Fruit fly (Drosophila melanogaster) whole organism, embryonic: Measurements from ENCODE around the gene Cyp4d1.

Experiments used
- Adf1 ChIP-seq: fragments of 200-800 bp; sonication (Bioruptor generic); IDR thresholded peaks from 2 replicates; pipeline ENCODE4 v1.3.6; 2022; ENCODE audit warnings: missing biosample characterization, missing genetic modification characterization
- Aef1 ChIP-seq: fragments of 200-800 bp; sonication (Bioruptor generic); IDR thresholded peaks from 3 replicates; pipeline ENCODE4 v1.3.6; 2022; ENCODE audit warnings: missing biosample characterization, missing genetic modification characterization
- B-H2 ChIP-seq: fragments of 200-800 bp; sonication (Bioruptor generic); optimal IDR thresholded peaks from 2 replicates; lab custom pipeline; 2018; ENCODE audit warnings: missing biosample characterization, mild to moderate bottlenecking, missing genetic modification characterization
- CG10267 ChIP-seq: fragments of 200-800 bp; sonication (Bioruptor generic); optimal IDR thresholded peaks from 2 replicates; lab custom pipeline; 2018; ENCODE audit warnings: missing biosample characterization, mild to moderate bottlenecking, missing genetic modification characterization, moderate library complexity
- CG10431 ChIP-seq: fragments of 200-800 bp; sonication (Bioruptor generic); optimal IDR thresholded peaks from 3 replicates; lab custom pipeline; 2018; ENCODE audit warnings: missing biosample characterization, mild to moderate bottlenecking, missing genetic modification characterization
- CG11695 ChIP-seq: fragments of 200-800 bp; sonication (Bioruptor generic); IDR thresholded peaks from 3 replicates; pipeline ENCODE4 v1.3.6; 2022; ENCODE audit warnings: missing biosample characterization, missing genetic modification characterization
- CG12769 ChIP-seq: fragments of 200-800 bp; sonication (Bioruptor generic); optimal IDR thresholded peaks from 2 replicates; lab custom pipeline; 2019; ENCODE audit warnings: missing biosample characterization, mild to moderate bottlenecking, missing genetic modification characterization, moderate library complexity
- CG15011 ChIP-seq: fragments of 200-800 bp; sonication (Bioruptor generic); optimal IDR thresholded peaks from 3 replicates; lab custom pipeline; 2018; ENCODE audit warnings: missing biosample characterization, mild to moderate bottlenecking, missing genetic modification characterization
- CG15479 ChIP-seq: fragments of 200-800 bp; sonication (Bioruptor generic); optimal IDR thresholded peaks from 3 replicates; lab custom pipeline; 2019; ENCODE audit warnings: missing biosample characterization, mild to moderate bottlenecking, missing genetic modification characterization, moderate library complexity
- CG17385 ChIP-seq: fragments of 200-800 bp; sonication (Bioruptor generic); optimal IDR thresholded peaks from 3 replicates; lab custom pipeline; 2018; ENCODE audit warnings: missing biosample characterization, mild to moderate bottlenecking, missing genetic modification characterization
- CG18262 ChIP-seq: fragments of 200-800 bp; optimal IDR thresholded peaks from 3 replicates; lab custom pipeline; 2019; ENCODE audit warnings: missing biosample characterization, mild to moderate bottlenecking, missing genetic modification characterization, moderate library complexity
- CG1832 ChIP-seq: fragments of 200-800 bp; sonication (Bioruptor generic); optimal IDR thresholded peaks from 2 replicates; lab custom pipeline; 2017; ENCODE audit warnings: missing biosample characterization, mild to moderate bottlenecking, missing genetic modification characterization, inconsistent platforms
- CG18619 ChIP-seq: fragments of 200-800 bp; sonication (Bioruptor generic); optimal IDR thresholded peaks from 3 replicates; lab custom pipeline; 2017; ENCODE audit warnings: missing biosample characterization, mild to moderate bottlenecking, missing genetic modification characterization
- CG2712 ChIP-seq: fragments of 200-800 bp; optimal IDR thresholded peaks from 3 replicates; lab custom pipeline; 2019; ENCODE audit warnings: missing biosample characterization, mild to moderate bottlenecking, missing genetic modification characterization, moderate library complexity
- CG31365 ChIP-seq: fragments of 200-800 bp; sonication (Bioruptor generic); optimal IDR thresholded peaks from 2 replicates; lab custom pipeline; 2018; ENCODE audit warnings: missing biosample characterization, mild to moderate bottlenecking, missing genetic modification characterization
- CG33213 ChIP-seq: fragments of 200-800 bp; sonication (Bioruptor generic); optimal IDR thresholded peaks from 3 replicates; lab custom pipeline; 2016; ENCODE audit warnings: missing biosample characterization, missing genetic modification characterization
- CG6654 ChIP-seq: fragments of 200-800 bp; sonication (Bioruptor generic); optimal IDR thresholded peaks from 2 replicates; lab custom pipeline; 2017; ENCODE audit warnings: missing biosample characterization, mild to moderate bottlenecking, missing genetic modification characterization
- CG6683 ChIP-seq: fragments of 200-800 bp; sonication (Bioruptor generic); optimal IDR thresholded peaks from 2 replicates; lab custom pipeline; 2017; ENCODE audit warnings: missing biosample characterization, mild to moderate bottlenecking, missing genetic modification characterization, missing genetic modification reagents
- CG7372 ChIP-seq: fragments of 200-800 bp; sonication (Bioruptor generic); IDR thresholded peaks from 2 replicates; pipeline ENCODE4 v1.3.6; 2022; ENCODE audit warnings: missing biosample characterization, missing genetic modification characterization
- CG7928 ChIP-seq: fragments of 200-800 bp; sonication (Bioruptor generic); optimal IDR thresholded peaks from 2 replicates; lab custom pipeline; 2017; ENCODE audit warnings: missing biosample characterization, mild to moderate bottlenecking, missing genetic modification characterization
- CG8290 ChIP-seq, 3 experiments: fragments of 200-800 bp; sonication (Bioruptor generic); optimal IDR thresholded peaks; 2 replicates each; lab custom pipeline; 2016 to 2019; ENCODE audit warnings: missing biosample characterization in 3 of 3, missing genetic modification characterization in 3 of 3, mild to moderate bottlenecking in 2 of 3, moderate library complexity in 1 of 3
- CG8478 ChIP-seq: fragments of >200 bp; optimal IDR thresholded peaks from 2 replicates; lab custom pipeline; 2018
- CkIIα-i1 ChIP-seq: fragments of 200-800 bp; sonication (Bioruptor generic); IDR thresholded peaks from 2 replicates; pipeline ENCODE4 v1.3.6; 2022; ENCODE audit warnings: missing biosample characterization, missing genetic modification characterization
- Dbx ChIP-seq: fragments of 200-800 bp; sonication (Bioruptor generic); IDR thresholded peaks from 3 replicates; pipeline ENCODE4 v1.3.6; 2022; ENCODE audit warnings: missing biosample characterization, missing genetic modification characterization
- HmgD ChIP-seq: fragments of 200-800 bp; sonication (Bioruptor generic); optimal IDR thresholded peaks from 3 replicates; lab custom pipeline; 2016; ENCODE audit warnings: missing biosample characterization, missing genetic modification characterization
- HmgZ ChIP-seq: fragments of 200-800 bp; sonication (Bioruptor generic); optimal IDR thresholded peaks from 2 replicates; lab custom pipeline; 2018; ENCODE audit warnings: missing biosample characterization, mild to moderate bottlenecking, missing genetic modification characterization
- MESR4 ChIP-seq: fragments of 200-800 bp; sonication (Bioruptor generic); optimal IDR thresholded peaks from 2 replicates; lab custom pipeline; 2018; ENCODE audit warnings: missing biosample characterization, mild to moderate bottlenecking, missing genetic modification characterization, moderate library complexity
- Med ChIP-seq: fragments of 200-800 bp; sonication (Bioruptor generic); peaks from one replicate; lab custom pipeline; 2016; ENCODE audit warnings: missing biosample characterization, missing genetic modification characterization, mild to moderate bottlenecking, inconsistent platforms, moderate library complexity
- Meics ChIP-seq: fragments of 200-800 bp; sonication (Bioruptor generic); optimal IDR thresholded peaks from 2 replicates; lab custom pipeline; 2017; ENCODE audit warnings: missing biosample characterization, mild to moderate bottlenecking, missing genetic modification characterization
- Myb ChIP-seq: fragments of 200-800 bp; sonication (Bioruptor generic); optimal IDR thresholded peaks from 2 replicates; lab custom pipeline; 2016; ENCODE audit warnings: missing biosample characterization, missing genetic modification characterization
- Nf-YB ChIP-seq: fragments of 200-800 bp; sonication (Bioruptor generic); optimal IDR thresholded peaks from 3 replicates; lab custom pipeline; 2019; ENCODE audit warnings: missing biosample characterization, mild to moderate bottlenecking, missing genetic modification characterization, moderate library complexity
- Opbp ChIP-seq: fragments of 200-800 bp; sonication (Bioruptor generic); IDR thresholded peaks from 3 replicates; pipeline ENCODE4 v1.3.6; 2022; ENCODE audit warnings: missing biosample characterization, missing genetic modification characterization; ENCODE audit not compliant: partially characterized antibody
- Vsx1 ChIP-seq: fragments of 200-800 bp; sonication (Bioruptor generic); optimal IDR thresholded peaks from 2 replicates; lab custom pipeline; 2017; ENCODE audit warnings: missing biosample characterization, mild to moderate bottlenecking, missing genetic modification characterization, missing genetic modification reagents
- Xbp1 ChIP-seq: fragments of 200-800 bp; sonication (Bioruptor generic); optimal IDR thresholded peaks from 3 replicates; lab custom pipeline; 2016; ENCODE audit warnings: missing biosample characterization, mild to moderate bottlenecking, missing genetic modification characterization
- Xrp1 ChIP-seq: fragments of 200-800 bp; sonication (Bioruptor generic); IDR thresholded peaks from 2 replicates; pipeline ENCODE4 v1.3.6; 2022; ENCODE audit warnings: missing biosample characterization, missing genetic modification characterization
- ash1 ChIP-seq: fragments of 200-800 bp; sonication (Bioruptor generic); optimal IDR thresholded peaks from 2 replicates; lab custom pipeline; 2018; ENCODE audit warnings: missing biosample characterization, mild to moderate bottlenecking, missing genetic modification characterization
- chn ChIP-seq: fragments of 200-800 bp; sonication (Bioruptor generic); optimal IDR thresholded peaks from 2 replicates; lab custom pipeline; 2016; ENCODE audit warnings: missing biosample characterization, missing genetic modification characterization
- danr ChIP-seq: fragments of 200-800 bp; sonication (Bioruptor generic); IDR thresholded peaks from 2 replicates; pipeline ENCODE4 v1.3.6; 2022; ENCODE audit warnings: missing biosample characterization, missing genetic modification characterization
- dysf ChIP-seq: fragments of 200-800 bp; sonication (Bioruptor generic); IDR thresholded peaks from 3 replicates; pipeline ENCODE4 v1.3.6; 2022; ENCODE audit warnings: missing biosample characterization, missing genetic modification characterization
- jing ChIP-seq: fragments of 200-800 bp; sonication (Bioruptor generic); optimal IDR thresholded peaks from 2 replicates; lab custom pipeline; 2018; ENCODE audit warnings: missing biosample characterization, mild to moderate bottlenecking, missing genetic modification characterization
- org-1 ChIP-seq: fragments of 200-800 bp; sonication (Bioruptor generic); optimal IDR thresholded peaks from 2 replicates; lab custom pipeline; 2017; ENCODE audit warnings: missing biosample characterization, missing genetic modification characterization
- pb ChIP-seq: fragments of 200-800 bp; sonication (Bioruptor generic); optimal IDR thresholded peaks from 3 replicates; lab custom pipeline; 2016; ENCODE audit warnings: missing biosample characterization, missing genetic modification characterization
- pum ChIP-seq: fragments of 200-800 bp; sonication (Bioruptor generic); optimal IDR thresholded peaks from 2 replicates; lab custom pipeline; 2016; ENCODE audit warnings: missing biosample characterization, missing genetic modification characterization
- pzg ChIP-seq: fragments of 200-800 bp; sonication (Bioruptor generic); optimal IDR thresholded peaks from 3 replicates; lab custom pipeline; 2018; ENCODE audit warnings: missing biosample characterization, mild to moderate bottlenecking, missing genetic modification characterization, moderate library complexity
- row ChIP-seq: fragments of 200-800 bp; sonication (Bioruptor generic); IDR thresholded peaks from 3 replicates; pipeline ENCODE4 v1.3.6; 2022; ENCODE audit warnings: missing biosample characterization, missing genetic modification characterization
- sens ChIP-seq: fragments of 200-800 bp; sonication (Bioruptor generic); peaks from one replicate; lab custom pipeline; 2016; ENCODE audit warnings: missing biosample characterization, missing genetic modification characterization
- sr ChIP-seq: fragments of 200-800 bp; sonication (Bioruptor generic); IDR thresholded peaks from 3 replicates; pipeline ENCODE4 v1.3.6; 2022; ENCODE audit warnings: missing biosample characterization, missing genetic modification characterization
- vvl ChIP-seq: fragments of 200-800 bp; sonication (Bioruptor generic); IDR thresholded peaks from 2 replicates; pipeline ENCODE4 v1.3.6; 2022; ENCODE audit warnings: missing biosample characterization, missing genetic modification characterization
- wek ChIP-seq: fragments of 200-800 bp; sonication (Bioruptor generic); optimal IDR thresholded peaks from 3 replicates; lab custom pipeline; 2018; ENCODE audit warnings: missing biosample characterization, mild to moderate bottlenecking, missing genetic modification characterization, moderate library complexity
- z ChIP-seq: fragments of 200-800 bp; sonication (Bioruptor generic); IDR thresholded peaks from 3 replicates; pipeline ENCODE4 v1.3.6; 2022; ENCODE audit warnings: missing biosample characterization, missing genetic modification characterization
- zf30C ChIP-seq: fragments of 200-800 bp; sonication (Bioruptor generic); optimal IDR thresholded peaks from 3 replicates; lab custom pipeline; 2018; ENCODE audit warnings: missing biosample characterization, mild to moderate bottlenecking, missing genetic modification characterization

Cyp4d1 gene

DNA sequence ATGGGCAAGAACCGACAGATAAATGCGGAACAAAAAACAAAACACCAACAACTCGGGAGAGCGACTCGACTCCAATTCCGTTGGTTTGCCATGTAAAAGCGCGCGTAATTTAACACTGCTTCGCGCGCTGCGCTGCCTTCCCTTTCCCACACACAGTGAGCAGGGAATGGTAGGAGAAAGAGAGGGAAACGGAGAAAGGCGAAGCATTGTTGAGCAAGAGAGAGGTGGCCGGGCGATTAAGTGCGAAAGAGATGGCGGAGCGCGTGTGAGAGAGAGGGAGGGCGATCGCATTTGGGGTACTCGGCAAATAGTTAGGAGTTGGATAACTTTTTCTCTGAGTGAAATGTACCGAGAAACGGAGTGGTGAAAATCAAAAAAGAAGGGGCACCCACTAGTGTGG lies 6.1 kb downstream of the Cyp4d1 start (continued):
- TF ChIP-seq CG6654 (GFP tag; lab: Kevin White, UChicago) = no peak
- peak; percentile 60 for TF ChIP-seq zf30C
- TF ChIP-seq pb (GFP tag; lab: Kevin White, UChicago) = no peak
- TF ChIP-seq sr (GFP tag; lab: Robert Waterston, UW) = no peak
- TF ChIP-seq Meics (GFP tag; lab: Kevin White, UChicago) = no peak
- TF ChIP-seq sens (GFP tag; lab: Kevin White, UChicago) = peak; percentile 76
- TF ChIP-seq CG2712 (tag; lab: Kevin White, UChicago) = peak; percentile 30
- TF ChIP-seq pzg = peak; percentile 21
- TF ChIP-seq Vsx1 (GFP tag; lab: Kevin White, UChicago) = no peak
- TF ChIP-seq HmgD (GFP tag; lab: Kevin White, UChicago) = peak; percentile 52
- peak; percentile 64 for TF ChIP-seq row (GFP tag; lab: Robert Waterston, UW)
- peak; percentile 48 for TF ChIP-seq Nf-YB (GFP tag; lab: Kevin White, UChicago)
- TF ChIP-seq CG10267 (tag; lab: Kevin White, UChicago) = peak; percentile 20
- TF ChIP-seq CG6683 (GFP tag; lab: Kevin White, UChicago) = no peak
- TF ChIP-seq CG12769 (tag; lab: Kevin White, UChicago) = peak; percentile 93
- no peak for TF ChIP-seq CkIIα-i1 (GFP tag; lab: Robert Waterston, UW)
- peak; percentile 9 for TF ChIP-seq MESR4 (GFP tag; lab: Kevin White, UChicago)
- no peak for TF ChIP-seq jing (GFP tag; lab: Kevin White, UChicago)
- TF ChIP-seq B-H2 = no peak
- no peak for TF ChIP-seq Dbx
- TF ChIP-seq Opbp (GFP tag; lab: Robert Waterston, UW) = 0 out of 3 replicates have a peak, but pooled peaks have one; percentile 42
- TF ChIP-seq pum = no peak
- TF ChIP-seq CG11695 (GFP tag; lab: Robert Waterston, UW) = no peak
- TF ChIP-seq dysf (GFP tag; lab: Robert Waterston, UW) = no peak
- TF ChIP-seq CG33213 = no peak
- TF ChIP-seq CG7372 = no peak
- 0 out of 2 replicates have a peak, but pooled peaks have one; percentile 8 for TF ChIP-seq Xrp1 (GFP tag; lab: Robert Waterston, UW)
- TF ChIP-seq vvl (GFP tag; lab: Robert Waterston, UW) = peak; percentile 36; the same call in 1 of the 2 replicates
- TF ChIP-seq CG31365 = peak; percentile 70
- TF ChIP-seq CG18262 = peak; percentile 3
- TF ChIP-seq Aef1 = no peak
- TF ChIP-seq CG10431 (GFP tag; lab: Kevin White, UChicago) = peak; percentile 99
- peak; percentile 74 for TF ChIP-seq CG8290 (GFP tag; optimal IDR thresholded peaks at IDR 0.05; lab: Kevin White, UChicago)
- TF ChIP-seq CG8290 (tag; optimal IDR thresholded peaks at IDR 0.05; lab: Kevin White, UChicago) = peak; percentile 80 to 87
- peak; percentile 96 for TF ChIP-seq CG1832 (GFP tag; lab: Kevin White, UChicago)
- TF ChIP-seq CG15479 = peak; percentile 50
- no peak for TF ChIP-seq CG15011 (GFP tag; lab: Kevin White, UChicago)
- 0 out of 3 replicates have a peak, but pooled peaks have one; percentile 22 for TF ChIP-seq z (GFP tag; lab: Robert Waterston, UW)
- TF ChIP-seq HmgZ = peak; percentile 44
- TF ChIP-seq ash1 = no peak
- TF ChIP-seq CG18619 = no peak
- TF ChIP-seq Xbp1 (GFP tag; lab: Kevin White, UChicago) = no peak
- TF ChIP-seq org-1 (GFP tag; lab: Kevin White, UChicago) = no peak
- TF ChIP-seq CG17385 (GFP tag; lab: Kevin White, UChicago) = no peak
- peak; percentile 53 for TF ChIP-seq Med
- no peak for TF ChIP-seq Myb (GFP tag; lab: Kevin White, UChicago)
- TF ChIP-seq danr (GFP tag; lab: Robert Waterston, UW) = no peak
- peak; percentile 88 for TF ChIP-seq CG8478 (lab: Kevin White, UChicago)
- TF ChIP-seq wek (GFP tag; lab: Kevin White, UChicago) = peak; percentile 100
- peak; percentile 60; the same call in 1 of the 2 replicates for TF ChIP-seq Adf1 (GFP tag; lab: Robert Waterston, UW)
- TF ChIP-seq chn = peak; percentile 27
- TF ChIP-seq CG7928 = no peak
